Worm (Caenorhabditis elegans) whole organism, L3 larva: ENCODE measurements around the gene F40G9.19.

Experiments used
- aly-2 ChIP-seq: fragments of 150-350 bp; optimal IDR thresholded peaks from 2 replicates; lab custom pipeline; 2014; ENCODE audit warnings: missing biosample characterization, missing genetic modification characterization
- ceh-28 ChIP-seq: fragments of 150-350 bp; optimal IDR thresholded peaks from 2 replicates; lab custom pipeline; 2014; ENCODE audit warnings: missing biosample characterization, missing genetic modification reagents, missing genetic modification characterization
- elt-3 ChIP-seq, 3 experiments: fragments of 150-350 bp in 1 of 3; sonication (generic microtip) in 2 of 3; optimal IDR thresholded peaks; 2 replicates in 2 of 3; 4 replicates in 1 of 3; lab custom pipeline; 2014 to 2017; ENCODE audit warnings: missing biosample characterization in 3 of 3, missing genetic modification characterization in 3 of 3
- lin-39 ChIP-seq: fragments of 150-350 bp; optimal IDR thresholded peaks from 2 replicates; lab custom pipeline; 2018; ENCODE audit warnings: missing biosample characterization, missing genetic modification reagents, missing genetic modification characterization
- mdl-1 ChIP-seq: fragments of 150-350 bp; optimal IDR thresholded peaks from 2 replicates; lab custom pipeline; 2014; ENCODE audit warnings: missing biosample characterization, missing genetic modification characterization
- nhr-11 ChIP-seq: fragments of 150-350 bp; optimal IDR thresholded peaks from 2 replicates; lab custom pipeline; 2014; ENCODE audit warnings: missing biosample characterization, missing genetic modification characterization
- nhr-25 ChIP-seq: sonication (generic microtip); optimal IDR thresholded peaks from 2 replicates; lab custom pipeline; 2017; ENCODE audit warnings: missing biosample characterization, missing genetic modification characterization
- pqm-1 ChIP-seq: fragments of 150-350 bp; optimal IDR thresholded peaks from 2 replicates; lab custom pipeline; 2017; ENCODE audit warnings: missing biosample characterization, missing genetic modification characterization, inconsistent platforms
- unc-39 ChIP-seq: sonication (generic microtip); optimal IDR thresholded peaks from 4 replicates; lab custom pipeline; 2017; ENCODE audit warnings: missing biosample characterization, missing genetic modification characterization
- unc-62 ChIP-seq: fragments of 150-350 bp; sonication (generic microtip); optimal IDR thresholded peaks from 4 replicates; lab custom pipeline; 2014; ENCODE audit warnings: missing biosample characterization, missing genetic modification reagents, missing genetic modification characterization
- zag-1 ChIP-seq: fragments of 150-350 bp; optimal IDR thresholded peaks from 2 replicates; lab custom pipeline; 2014; ENCODE audit warnings: missing biosample characterization, missing genetic modification characterization

DNA sequence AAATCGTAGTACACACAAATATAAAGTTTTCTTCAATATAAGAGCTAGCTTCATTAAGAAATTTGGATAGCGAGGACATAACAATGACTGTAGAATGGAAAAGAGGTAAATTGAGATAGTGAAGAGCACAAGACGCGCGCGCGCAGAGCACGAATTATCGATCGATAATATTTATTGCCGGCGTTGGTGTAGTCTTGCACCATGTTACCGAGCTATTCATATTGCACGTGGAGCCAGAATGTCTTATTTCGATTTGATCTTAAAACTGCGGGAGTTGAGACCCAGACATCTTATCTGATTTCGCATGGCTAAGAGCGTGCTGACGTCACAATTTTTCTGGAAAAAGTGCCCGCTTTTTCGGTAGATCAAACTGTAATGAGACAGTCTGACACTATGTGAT lies 4.1 kb upstream of the F40G9.19 start, which contains the start of gene F40G9.18:
- no peak for TF ChIP-seq lin-39
- no peak for TF ChIP-seq nhr-11
- TF ChIP-seq elt-3 (tag; optimal IDR thresholded peaks at IDR 0.05; lab: Kevin White, UChicago), result no peak
- no peak for TF ChIP-seq mdl-1 (tag; lab: Kevin White, UChicago)
- no peak for TF ChIP-seq unc-62 (GFP tag; lab: Kevin White, UChicago)
- no peak for TF ChIP-seq nhr-25
- TF ChIP-seq pqm-1 (tag; lab: Kevin White, UChicago), result no peak
- no peak for TF ChIP-seq ceh-28 (tag; lab: Kevin White, UChicago)
- TF ChIP-seq unc-39, result no peak
- no peak for TF ChIP-seq aly-2 (tag; lab: Kevin White, UChicago)
- TF ChIP-seq zag-1, result no peak
